Worm (Caenorhabditis elegans) whole organism, L4/young adult: ENCODE results near the gene Y116A8C.25.

Experiments
- W03F9.2 ChIP-seq: fragments of 150-350 bp; optimal IDR thresholded peaks from 2 replicates; lab custom pipeline; 2014; ENCODE audit warnings: missing biosample characterization, missing genetic modification characterization
- dao-5 ChIP-seq: sonication (generic microtip); optimal IDR thresholded peaks from 2 replicates; lab custom pipeline; 2016; ENCODE audit warnings: missing genotype, missing genetic modification characterization, moderate library complexity, missing compliant biosample characterization
- him-1 ChIP-seq: sonication (generic microtip); optimal IDR thresholded peaks from 2 replicates; lab custom pipeline; 2016; ENCODE audit warnings: missing genotype, missing genetic modification reagents, missing genetic modification characterization, missing compliant biosample characterization

- TF ChIP-seq dao-5: no peak
- TF ChIP-seq him-1 (tag; lab: Kevin White, UChicago): no peak
- no peak for TF ChIP-seq W03F9.2 (tag; lab: Kevin White, UChicago)
Measured at ce11 chrIV:17121058-17121773, 42.7 kb upstream of the Y116A8C.25 start.
